Worm (Caenorhabditis elegans) whole organism, L4 larva: Measurements from ENCODE around the gene smg-3.
"Not testable (repeated sequence)": the region's sequence is repeated elsewhere in the genome, so short reads cannot be mapped to it uniquely, and the experiment has no call there.

Source experiments
- F49E8.2 ChIP-seq: sonication (generic microtip); optimal IDR thresholded peaks from 2 replicates; lab custom pipeline; 2016; ENCODE audit warnings: missing compliant biosample characterization, mild to moderate bottlenecking, missing genetic modification characterization, borderline replicate concordance
- ZK337.2 ChIP-seq: fragments of 200-800 bp; sonication (Bioruptor generic); IDR thresholded peaks from 2 replicates; pipeline ENCODE4 v1.3.6; 2022; ENCODE audit warnings: missing genetic modification reagents, missing genetic modification characterization, missing compliant biosample characterization
- aly-2 ChIP-seq: sonication (generic microtip); optimal IDR thresholded peaks from 2 replicates; lab custom pipeline; 2018; ENCODE audit warnings: missing biosample characterization, missing genetic modification characterization
- nhr-25 ChIP-seq: sonication (generic microtip); optimal IDR thresholded peaks from 2 replicates; lab custom pipeline; 2017; ENCODE audit warnings: missing genetic modification characterization, mild to moderate bottlenecking, missing compliant biosample characterization, antibody characterized with exemption, moderate library complexity, borderline replicate concordance; ENCODE audit not compliant: insufficient read depth
- tra-1 ChIP-seq: fragments of 200-800 bp; sonication (Bioruptor generic); IDR thresholded peaks from 2 replicates; pipeline ENCODE4 v1.3.6; 2022; ENCODE audit warnings: missing genetic modification reagents, missing genetic modification characterization, missing compliant biosample characterization
- unc-130 ChIP-seq: sonication (generic microtip); optimal IDR thresholded peaks from 2 replicates; lab custom pipeline; 2016; ENCODE audit warnings: missing genetic modification reagents, missing genetic modification characterization, missing compliant biosample characterization

ce11 chrIV:6317357-6317756, 55.5 kb downstream of the smg-3 start, which contains the start of gene Y73B6BL.12:
- TF ChIP-seq nhr-25 (tag; lab: Kevin White, UChicago); tra-1 (GFP tag; lab: Robert Waterston, UW); unc-130 (GFP tag; lab: Kevin White, UChicago); ZK337.2 (GFP tag; lab: Robert Waterston, UW); aly-2 (tag; lab: Kevin White, UChicago); F49E8.2: not testable (repeated sequence)
